Fruit fly (Drosophila melanogaster): ENCODE measurements around the gene Prosalpha4.

- TF ChIP-seq Myc (optimal IDR thresholded peaks at IDR 0.05), result no peak
- TF ChIP-seq ttk (optimal IDR thresholded peaks at IDR 0.05), result no peak
- no peak for TF ChIP-seq psq (optimal IDR thresholded peaks at IDR 0.05)
- no peak for TF ChIP-seq insv (optimal IDR thresholded peaks at IDR 0.05)
These were observed 9.6 kb upstream of the Prosalpha4 start, which contains the start of gene CG12507 for dm6 chrX:16266437-16266836.

Measured in Kc167 (cell line).